Fruit fly (Drosophila melanogaster) whole organism, pupa: ENCODE data around the gene CG18428.
A peak's percentile ranks its signal among the peaks of the same experiment; 100 is the strongest.

ENCODE experiments used
- CG10348 ChIP-seq: fragments of 200-800 bp; sonication (Bioruptor generic); IDR thresholded peaks from 2 replicates; pipeline ENCODE4 v1.3.6; 2022; ENCODE audit warnings: missing biosample characterization, missing genetic modification characterization
- CG12605 ChIP-seq: fragments of 200-800 bp; sonication (Bioruptor generic); IDR thresholded peaks from 2 replicates; pipeline ENCODE4 v1.3.6; 2022; ENCODE audit warnings: missing biosample characterization, missing genetic modification characterization
- CG13204 ChIP-seq: fragments of 200-800 bp; sonication (Bioruptor generic); optimal IDR thresholded peaks from 2 replicates; lab custom pipeline; 2018; ENCODE audit warnings: missing biosample characterization, mild to moderate bottlenecking, missing genetic modification characterization, moderate library complexity
- CG14655 ChIP-seq: fragments of 200-800 bp; sonication (Bioruptor generic); optimal IDR thresholded peaks from 3 replicates; lab custom pipeline; 2017; ENCODE audit warnings: mild to moderate bottlenecking, missing biosample characterization, missing genetic modification reagents, missing genetic modification characterization
- CG15710 ChIP-seq: fragments of 200-800 bp; sonication (Bioruptor generic); optimal IDR thresholded peaks from 2 replicates; lab custom pipeline; 2018; ENCODE audit warnings: missing biosample characterization, mild to moderate bottlenecking, missing genetic modification characterization, moderate library complexity
- CG17806 ChIP-seq: fragments of 200-800 bp; sonication (Bioruptor generic); optimal IDR thresholded peaks from 2 replicates; lab custom pipeline; 2018; ENCODE audit warnings: missing biosample characterization, mild to moderate bottlenecking, missing genetic modification characterization, moderate library complexity
- CG32121 ChIP-seq: fragments of 200-800 bp; sonication (Bioruptor generic); IDR thresholded peaks from 2 replicates; pipeline ENCODE4 v1.3.6; 2022; ENCODE audit warnings: missing biosample characterization, missing genetic modification characterization
- CG34367 ChIP-seq: fragments of 200-800 bp; sonication (Bioruptor generic); optimal IDR thresholded peaks from 2 replicates; lab custom pipeline; 2018; ENCODE audit warnings: missing biosample characterization, mild to moderate bottlenecking, missing genetic modification characterization
- CG4496 ChIP-seq: fragments of 200-800 bp; sonication (Bioruptor generic); IDR thresholded peaks from 3 replicates; pipeline ENCODE4 v1.3.6; 2022; ENCODE audit warnings: missing biosample characterization, missing genetic modification characterization
- CG8159 ChIP-seq: fragments of 200-800 bp; sonication (Bioruptor generic); optimal IDR thresholded peaks from 3 replicates; lab custom pipeline; 2018; ENCODE audit warnings: missing biosample characterization, mild to moderate bottlenecking, missing genetic modification characterization, moderate library complexity
- CG8301 ChIP-seq: fragments of 200-800 bp; sonication (Bioruptor generic); optimal IDR thresholded peaks from 2 replicates; lab custom pipeline; 2018; ENCODE audit warnings: missing biosample characterization, mild to moderate bottlenecking, missing genetic modification characterization
- CG9948 ChIP-seq: fragments of 200-800 bp; sonication (Bioruptor generic); optimal IDR thresholded peaks from 2 replicates; lab custom pipeline; 2018; ENCODE audit warnings: missing biosample characterization, mild to moderate bottlenecking, missing genetic modification characterization, moderate library complexity
- D1 ChIP-seq: fragments of 200-800 bp; sonication (Bioruptor generic); optimal IDR thresholded peaks from 2 replicates; lab custom pipeline; 2018; ENCODE audit warnings: missing biosample characterization, mild to moderate bottlenecking, missing genetic modification characterization, moderate library complexity
- EcR ChIP-seq: fragments of 200-800 bp; sonication (Bioruptor generic); optimal IDR thresholded peaks from 3 replicates; lab custom pipeline; 2019; ENCODE audit warnings: missing biosample characterization, missing genetic modification characterization, mild to moderate bottlenecking, moderate library complexity, missing genetic modification reagents
- Ets98B ChIP-seq: fragments of 200-800 bp; sonication (Bioruptor generic); IDR thresholded peaks from 2 replicates; pipeline ENCODE4 v1.3.6; 2022; ENCODE audit warnings: missing biosample characterization, missing genetic modification characterization
- Pif1A ChIP-seq: fragments of 200-800 bp; sonication (Bioruptor generic); optimal IDR thresholded peaks from 3 replicates; lab custom pipeline; 2016; ENCODE audit warnings: missing biosample characterization, missing genetic modification characterization
- Pif1B ChIP-seq: fragments of 200-800 bp; sonication (Bioruptor generic); optimal IDR thresholded peaks from 3 replicates; lab custom pipeline; 2016; ENCODE audit warnings: missing biosample characterization, missing genetic modification characterization
- Snoo ChIP-seq: fragments of 200-800 bp; sonication (Bioruptor generic); optimal IDR thresholded peaks from 3 replicates; lab custom pipeline; 2017; ENCODE audit warnings: missing biosample characterization, mild to moderate bottlenecking, missing genetic modification characterization, inconsistent platforms
- fd96Ca ChIP-seq: fragments of 200-800 bp; sonication (Bioruptor generic); IDR thresholded peaks from 3 replicates; pipeline ENCODE4 v1.3.6; 2022; ENCODE audit warnings: missing biosample characterization, missing genetic modification characterization
- gl ChIP-seq: fragments of 200-800 bp; sonication (Bioruptor generic); optimal IDR thresholded peaks from 2 replicates; lab custom pipeline; 2018; ENCODE audit warnings: missing biosample characterization, mild to moderate bottlenecking, missing genetic modification characterization
- rn ChIP-seq: fragments of 200-800 bp; sonication (Bioruptor generic); IDR thresholded peaks from 2 replicates; pipeline ENCODE4 v1.3.6; 2022; ENCODE audit warnings: missing biosample characterization, missing genetic modification characterization

CG18428 gene

dm6 chr3R:24099039-24100026 lies 9.8 kb upstream of the CG18428 start:
- TF ChIP-seq CG9948 (tag; lab: Kevin White, UChicago) (peak; percentile 59), Ets98B (GFP tag; lab: Robert Waterston, UW) (peak; percentile 81), CG14655 (peak; percentile 74), CG32121 (GFP tag; lab: Robert Waterston, UW) (peak; percentile 79; the same call in 1 of the 2 replicates), EcR (peak; percentile 47), fd96Ca (GFP tag; lab: Robert Waterston, UW) (peak; percentile 85), CG4496 (GFP tag; lab: Robert Waterston, UW) (peak; percentile 75), Pif1A (peak; percentile 76), CG13204 (GFP tag; lab: Kevin White, UChicago) (no peak), Pif1B (peak; percentile 58), gl (tag; lab: Kevin White, UChicago) (peak; percentile 28), D1 (tag; lab: Kevin White, UChicago) (no peak), rn (GFP tag; lab: Robert Waterston, UW) (0 out of 2 replicates have a peak, but pooled peaks have one; percentile 41), CG8301 (tag; lab: Kevin White, UChicago) (peak; percentile 70), CG15710 (tag; lab: Kevin White, UChicago) (peak; percentile 62), CG17806 (peak; percentile 55), Snoo (tag; lab: Kevin White, UChicago) (peak; percentile 38), CG8159 (tag; lab: Kevin White, UChicago) (peak; percentile 58), CG12605 (peak; percentile 76), CG10348 (no peak), CG34367 (tag; lab: Kevin White, UChicago) (peak; percentile 48)

- TF ChIP-seq CG4496 (GFP tag; lab: Robert Waterston, UW) (no peak), CG15710 (tag; lab: Kevin White, UChicago) (no peak), CG12605 (no peak), rn (GFP tag; lab: Robert Waterston, UW) (no peak)
These were observed 8.4 kb upstream of the CG18428 start for dm6 chr3R:24100717-24101116.

- TF ChIP-seq Pif1A: no peak
- no peak for TF ChIP-seq CG15710 (tag; lab: Kevin White, UChicago)
These were observed 7.7 kb upstream of the CG18428 start for dm6 chr3R:24101437-24101836.

dm6 chr3R:24102387-24102786 lies 6.7 kb upstream of the CG18428 start:
- TF ChIP-seq Pif1B (no peak), CG14655 (no peak), gl (tag; lab: Kevin White, UChicago) (no peak), EcR (no peak), CG15710 (tag; lab: Kevin White, UChicago) (no peak), CG9948 (tag; lab: Kevin White, UChicago) (no peak), CG32121 (GFP tag; lab: Robert Waterston, UW) (no peak), CG10348 (no peak)

- no peak for TF ChIP-seq CG9948 (tag; lab: Kevin White, UChicago)
- TF ChIP-seq CG8159 (tag; lab: Kevin White, UChicago): no peak
- no peak for TF ChIP-seq CG14655
- TF ChIP-seq EcR: no peak
- TF ChIP-seq Ets98B (GFP tag; lab: Robert Waterston, UW): no peak
- no peak for TF ChIP-seq CG17806
- no peak for TF ChIP-seq Snoo (tag; lab: Kevin White, UChicago)
- no peak for TF ChIP-seq CG34367 (tag; lab: Kevin White, UChicago)
- no peak for TF ChIP-seq rn (GFP tag; lab: Robert Waterston, UW)
- TF ChIP-seq Pif1B: no peak
- no peak for TF ChIP-seq CG12605
- TF ChIP-seq, all 21 proteins: peak for 0
These were observed 5.4 kb upstream of the CG18428 start for dm6 chr3R:24103708-24104107.

dm6 chr3R:24104471-24105311 lies 4.4 kb upstream of the CG18428 start:
- TF ChIP-seq CG8301 (tag; lab: Kevin White, UChicago): peak; percentile 3
- no peak for TF ChIP-seq CG4496 (GFP tag; lab: Robert Waterston, UW)
- no peak for TF ChIP-seq Snoo (tag; lab: Kevin White, UChicago)
- no peak for TF ChIP-seq CG8159 (tag; lab: Kevin White, UChicago)
- no peak for TF ChIP-seq CG15710 (tag; lab: Kevin White, UChicago)
- TF ChIP-seq CG32121 (GFP tag; lab: Robert Waterston, UW): no peak
- TF ChIP-seq CG13204 (GFP tag; lab: Kevin White, UChicago): no peak
- no peak for TF ChIP-seq fd96Ca (GFP tag; lab: Robert Waterston, UW)
- TF ChIP-seq CG10348: no peak
